Worm (Caenorhabditis elegans) whole organism, L2 larva: ENCODE results near the gene gop-3.

Experiments
- R02D3.7 ChIP-seq: fragments of 150-350 bp; optimal IDR thresholded peaks from 2 replicates; lab custom pipeline; 2014; ENCODE audit warnings: missing biosample characterization, missing genetic modification characterization
- alr-1 ChIP-seq: fragments of 150-350 bp; optimal IDR thresholded peaks from 2 replicates; lab custom pipeline; 2014; ENCODE audit warnings: missing biosample characterization, missing genetic modification characterization
- egl-27 ChIP-seq: sonication (generic microtip); optimal IDR thresholded peaks from 3 replicates; lab custom pipeline; 2017; ENCODE audit warnings: missing biosample characterization, missing genetic modification reagents, missing genetic modification characterization
- fos-1 ChIP-seq: fragments of 150-350 bp; optimal IDR thresholded peaks from 2 replicates; lab custom pipeline; 2014; ENCODE audit warnings: missing biosample characterization, missing genetic modification characterization
- lin-39 ChIP-seq: fragments of 150-350 bp; optimal IDR thresholded peaks from 2 replicates; lab custom pipeline; 2014; ENCODE audit warnings: missing biosample characterization, missing genetic modification reagents, missing genetic modification characterization
- nhr-12 ChIP-seq: fragments of 150-350 bp; optimal IDR thresholded peaks from 2 replicates; lab custom pipeline; 2014; ENCODE audit warnings: missing biosample characterization, missing genetic modification characterization
- nhr-237 ChIP-seq: fragments of 150-350 bp; optimal IDR thresholded peaks from 2 replicates; lab custom pipeline; 2014; ENCODE audit warnings: missing biosample characterization, missing genetic modification characterization
- skn-1 ChIP-seq: sonication (generic microtip); optimal IDR thresholded peaks from 2 replicates; lab custom pipeline; 2017; ENCODE audit warnings: missing biosample characterization, missing genetic modification characterization
- snpc-4 ChIP-seq: fragments of 150-350 bp; optimal IDR thresholded peaks from 2 replicates; lab custom pipeline; 2014; ENCODE audit warnings: missing biosample characterization, missing genetic modification characterization
- unc-39 ChIP-seq: fragments of 150-350 bp; optimal IDR thresholded peaks from 2 replicates; lab custom pipeline; 2014; ENCODE audit warnings: missing biosample characterization, missing genetic modification characterization
- zag-1 ChIP-seq: fragments of 150-350 bp; optimal IDR thresholded peaks from 2 replicates; lab custom pipeline; 2014; ENCODE audit warnings: missing biosample characterization, missing genetic modification characterization
- ztf-1 ChIP-seq: fragments of 200-800 bp; sonication (Bioruptor generic); conservative IDR thresholded peaks from 2 replicates; pipeline ENCODE4 v1.3.6; 2022; ENCODE audit warnings: missing genetic modification characterization, missing compliant biosample characterization

DNA sequence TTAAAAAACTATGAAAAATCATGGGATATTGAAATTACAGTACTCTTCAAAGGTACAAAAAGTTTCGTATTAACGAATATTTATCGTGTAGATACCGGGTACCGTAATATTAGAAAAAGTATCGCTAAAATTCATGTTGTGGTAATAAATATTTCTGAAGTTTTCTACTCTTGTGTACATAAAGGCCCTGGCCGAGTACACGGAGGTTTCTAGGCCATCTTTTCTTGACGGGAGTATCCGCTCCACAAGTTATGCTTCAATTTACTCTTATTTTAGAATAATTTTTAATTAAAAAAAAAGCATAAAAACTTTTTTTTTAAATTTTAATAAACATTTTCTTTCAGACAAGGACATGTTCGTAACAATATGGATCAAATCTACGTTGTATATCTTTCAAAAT, 27.4 kb upstream of the gop-3 start:
- no peak for TF ChIP-seq nhr-237 (tag; lab: Kevin White, UChicago)
- no peak for TF ChIP-seq unc-39
- no peak for TF ChIP-seq alr-1 (tag; lab: Kevin White, UChicago)
- no peak for TF ChIP-seq lin-39 (tag; lab: Kevin White, UChicago)
- no peak for TF ChIP-seq egl-27 (tag; lab: Kevin White, UChicago)
- TF ChIP-seq fos-1 = no peak
- no peak for TF ChIP-seq nhr-12 (tag; lab: Kevin White, UChicago)
- TF ChIP-seq zag-1 (tag; lab: Kevin White, UChicago) = no peak
- no peak for TF ChIP-seq ztf-1 (GFP tag; lab: Robert Waterston, UW)
- TF ChIP-seq snpc-4 (tag; lab: Kevin White, UChicago) = no peak
- no peak for TF ChIP-seq R02D3.7
- TF ChIP-seq skn-1 (tag; lab: Kevin White, UChicago) = no peak
